Worm (Caenorhabditis elegans) whole organism, late embryonic: ENCODE data around the gene B0416.10.

Experiments
- ama-1 ChIP-seq: fragments of 150-350 bp; optimal IDR thresholded peaks from 2 replicates; lab custom pipeline; 2014
- ceh-14 ChIP-seq: sonication (generic microtip); optimal IDR thresholded peaks from 2 replicates; lab custom pipeline; 2016; ENCODE audit warnings: missing genotype, missing genetic modification characterization, missing compliant biosample characterization
- ceh-30 ChIP-seq: fragments of 150-350 bp; optimal IDR thresholded peaks from 2 replicates; lab custom pipeline; 2014; ENCODE audit warnings: missing biosample characterization, missing genetic modification characterization
- che-1 ChIP-seq: sonication (generic microtip); optimal IDR thresholded peaks from 2 replicates; lab custom pipeline; 2016; ENCODE audit warnings: mild to moderate bottlenecking, missing genetic modification characterization, missing compliant biosample characterization
- ets-4 ChIP-seq: sonication (generic microtip); optimal IDR thresholded peaks from 2 replicates; lab custom pipeline; 2016; ENCODE audit warnings: missing genetic modification characterization, missing compliant biosample characterization
- fkh-10 ChIP-seq: fragments of 150-350 bp; optimal IDR thresholded peaks from 2 replicates; lab custom pipeline; 2014; ENCODE audit warnings: missing biosample characterization, missing genetic modification reagents, missing genetic modification characterization
- hlh-13 ChIP-seq: fragments of 200-800 bp; sonication (Bioruptor generic); optimal IDR thresholded peaks from 2 replicates; lab custom pipeline; 2018; ENCODE audit warnings: mild to moderate bottlenecking, missing genetic modification characterization, missing compliant biosample characterization
- nhr-11 ChIP-seq: fragments of 150-350 bp; optimal IDR thresholded peaks from 2 replicates; lab custom pipeline; 2014; ENCODE audit warnings: missing biosample characterization, missing genetic modification characterization
- pag-3 ChIP-seq: sonication (generic microtip); optimal IDR thresholded peaks from 2 replicates; lab custom pipeline; 2016; ENCODE audit warnings: missing compliant biosample characterization, missing genetic modification characterization, borderline replicate concordance
- tbx-2 ChIP-seq: sonication (generic microtip); optimal IDR thresholded peaks from 2 replicates; lab custom pipeline; 2016; ENCODE audit warnings: missing genetic modification characterization, missing compliant biosample characterization
- tbx-7 ChIP-seq: sonication (generic microtip); optimal IDR thresholded peaks from 2 replicates; lab custom pipeline; 2016; ENCODE audit warnings: missing genotype, missing genetic modification characterization, missing compliant biosample characterization

- TF ChIP-seq ceh-30 (tag; lab: Kevin White, UChicago) (no peak), ceh-14 (no peak), hlh-13 (GFP tag; lab: Kevin White, UChicago) (no peak), tbx-7 (no peak), che-1 (no peak), ama-1 (no peak), fkh-10 (no peak), tbx-2 (no peak), pag-3 (tag; lab: Kevin White, UChicago) (no peak), ets-4 (tag; lab: Kevin White, UChicago) (no peak), nhr-11 (tag; lab: Kevin White, UChicago) (no peak)
Measured at ce11 chrX:9248083-9248805, 26.2 kb downstream of the B0416.10 start.
